Fruit fly (Drosophila melanogaster) whole organism, embryonic: ENCODE results near the gene RPA1.

Experiments used
- ATbp ChIP-seq: fragments of 200-800 bp; sonication (Bioruptor generic); optimal IDR thresholded peaks from 2 replicates; lab custom pipeline; 2017; ENCODE audit warnings: missing biosample characterization, mild to moderate bottlenecking, missing genetic modification characterization, missing genetic modification reagents
- Asciz ChIP-seq: fragments of 200-800 bp; sonication (Bioruptor generic); optimal IDR thresholded peaks from 2 replicates; lab custom pipeline; 2017; ENCODE audit warnings: missing biosample characterization, mild to moderate bottlenecking, missing genetic modification characterization, missing genetic modification reagents
- Bdp1 ChIP-seq: fragments of 200-800 bp; sonication (Bioruptor generic); optimal IDR thresholded peaks from 3 replicates; lab custom pipeline; 2016; ENCODE audit warnings: missing biosample characterization, missing genetic modification characterization
- Blimp-1 ChIP-seq: fragments of 200-800 bp; sonication (Bioruptor generic); optimal IDR thresholded peaks from 3 replicates; lab custom pipeline; 2018; ENCODE audit warnings: missing biosample characterization, missing genetic modification characterization, mild to moderate bottlenecking, moderate library complexity, missing genetic modification reagents
- BtbVII ChIP-seq: fragments of 200-800 bp; sonication (Bioruptor generic); optimal IDR thresholded peaks from 3 replicates; lab custom pipeline; 2017; ENCODE audit warnings: missing biosample characterization, mild to moderate bottlenecking, missing genetic modification characterization
- CG10321 ChIP-seq: fragments of 200-800 bp; sonication (Bioruptor generic); IDR thresholded peaks from 2 replicates; pipeline ENCODE4 v1.3.6; 2022; ENCODE audit warnings: missing biosample characterization, missing genetic modification characterization
- CG11093 ChIP-seq: fragments of 200-800 bp; sonication (Bioruptor generic); IDR thresholded peaks from 3 replicates; pipeline ENCODE4 v1.3.6; 2022; ENCODE audit warnings: missing biosample characterization, missing genetic modification characterization
- CG12299 ChIP-seq: fragments of 200-800 bp; sonication (Bioruptor generic); optimal IDR thresholded peaks from 2 replicates; lab custom pipeline; 2018; ENCODE audit warnings: missing biosample characterization, mild to moderate bottlenecking, missing genetic modification characterization
- CG16813 ChIP-seq: fragments of 200-800 bp; sonication (Bioruptor generic); IDR thresholded peaks from 3 replicates; pipeline ENCODE4 v1.3.6; 2022; ENCODE audit warnings: missing biosample characterization, missing genetic modification characterization; ENCODE audit not compliant: partially characterized antibody
- CG17328 ChIP-seq: fragments of 200-800 bp; sonication (Bioruptor generic); IDR thresholded peaks from 2 replicates; pipeline ENCODE4 v1.3.6; 2022; ENCODE audit warnings: missing biosample characterization, missing genetic modification characterization
- CG17612 ChIP-seq: fragments of 200-800 bp; sonication (Bioruptor generic); IDR thresholded peaks from 2 replicates; pipeline ENCODE4 v1.3.6; 2022; ENCODE audit warnings: missing biosample characterization, missing genetic modification characterization
- CG18619 ChIP-seq: fragments of 200-800 bp; sonication (Bioruptor generic); optimal IDR thresholded peaks from 3 replicates; lab custom pipeline; 2017; ENCODE audit warnings: missing biosample characterization, mild to moderate bottlenecking, missing genetic modification characterization
- CG2120 ChIP-seq: fragments of 200-800 bp; sonication (Bioruptor generic); optimal IDR thresholded peaks from 3 replicates; lab custom pipeline; 2016; ENCODE audit warnings: missing biosample characterization, missing genetic modification characterization
- CG3065 ChIP-seq: fragments of 200-800 bp; sonication (Bioruptor generic); optimal IDR thresholded peaks from 2 replicates; lab custom pipeline; 2016; ENCODE audit warnings: missing biosample characterization, missing genetic modification characterization
- CG43689 ChIP-seq: fragments of 200-800 bp; sonication (Bioruptor generic); IDR thresholded peaks from 2 replicates; pipeline ENCODE4 v1.3.6; 2022; ENCODE audit warnings: missing biosample characterization, missing genetic modification characterization
- CG4424 ChIP-seq: fragments of 200-800 bp; sonication (Bioruptor generic); optimal IDR thresholded peaks from 3 replicates; lab custom pipeline; 2016; ENCODE audit warnings: missing biosample characterization, missing genetic modification characterization
- CG4707 ChIP-seq: fragments of 200-800 bp; sonication (Bioruptor generic); optimal IDR thresholded peaks from 2 replicates; lab custom pipeline; 2018; ENCODE audit warnings: missing biosample characterization, mild to moderate bottlenecking, missing genetic modification characterization, moderate library complexity
- CG5953 ChIP-seq: fragments of 200-800 bp; sonication (Bioruptor generic); IDR thresholded peaks from 2 replicates; pipeline ENCODE4 v1.3.6; 2022; ENCODE audit warnings: missing biosample characterization, missing genetic modification characterization
- CG6654 ChIP-seq: fragments of 200-800 bp; sonication (Bioruptor generic); optimal IDR thresholded peaks from 2 replicates; lab custom pipeline; 2017; ENCODE audit warnings: missing biosample characterization, mild to moderate bottlenecking, missing genetic modification characterization
- CG7357 ChIP-seq: fragments of 200-800 bp; sonication (Bioruptor generic); IDR thresholded peaks from 3 replicates; pipeline ENCODE4 v1.3.6; 2022; ENCODE audit warnings: missing biosample characterization, missing genetic modification characterization
- CG7556 ChIP-seq: fragments of 200-800 bp; sonication (Bioruptor generic); optimal IDR thresholded peaks from 2 replicates; lab custom pipeline; 2017; ENCODE audit warnings: missing biosample characterization, mild to moderate bottlenecking, missing genetic modification characterization
- CG7987 ChIP-seq: fragments of 200-800 bp; sonication (Bioruptor generic); optimal IDR thresholded peaks from 2 replicates; lab custom pipeline; 2018; ENCODE audit warnings: missing biosample characterization, mild to moderate bottlenecking, missing genetic modification characterization, moderate library complexity
- CG8388 ChIP-seq: fragments of 200-800 bp; sonication (Bioruptor generic); optimal IDR thresholded peaks from 2 replicates; lab custom pipeline; 2019; ENCODE audit warnings: missing biosample characterization, mild to moderate bottlenecking, missing genetic modification characterization, moderate library complexity
- CTCF ChIP-seq: fragments of 200-800 bp; sonication (Bioruptor generic); optimal IDR thresholded peaks from 2 replicates; lab custom pipeline; 2017; ENCODE audit warnings: missing biosample characterization, mild to moderate bottlenecking, missing genetic modification characterization, moderate library complexity
- Dek ChIP-seq: fragments of 200-800 bp; sonication (Bioruptor generic); optimal IDR thresholded peaks from 3 replicates; lab custom pipeline; 2019; ENCODE audit warnings: missing biosample characterization, mild to moderate bottlenecking, missing genetic modification characterization, moderate library complexity
- Dll ChIP-seq: fragments of 200-800 bp; sonication (Bioruptor generic); IDR thresholded peaks from 4 replicates; pipeline ENCODE4 v1.3.6; 2022; ENCODE audit warnings: missing biosample characterization, missing genetic modification characterization; ENCODE audit not compliant: partially characterized antibody
- E2f2 ChIP-seq: fragments of 200-800 bp; sonication (Bioruptor generic); IDR thresholded peaks from 2 replicates; pipeline ENCODE4 v1.3.6; 2022; ENCODE audit warnings: missing biosample characterization, missing genetic modification characterization
- H15 ChIP-seq: fragments of 200-800 bp; sonication (Bioruptor generic); IDR thresholded peaks from 3 replicates; pipeline ENCODE4 v1.3.6; 2022; ENCODE audit warnings: missing biosample characterization, missing genetic modification characterization
- HLH4C ChIP-seq: fragments of 200-800 bp; sonication (Bioruptor generic); IDR thresholded peaks from 3 replicates; pipeline ENCODE4 v1.3.6; 2022; ENCODE audit warnings: missing biosample characterization, missing genetic modification characterization; ENCODE audit not compliant: partially characterized antibody
- HLH54F ChIP-seq: fragments of 200-800 bp; sonication (Bioruptor generic); optimal IDR thresholded peaks from 3 replicates; lab custom pipeline; 2016; ENCODE audit warnings: missing biosample characterization, missing genetic modification characterization
- Hand ChIP-seq: fragments of 200-800 bp; sonication (Bioruptor generic); optimal IDR thresholded peaks from 2 replicates; lab custom pipeline; 2017; ENCODE audit warnings: mild to moderate bottlenecking, missing biosample characterization, missing genetic modification reagents, missing genetic modification characterization
- Jarid2 ChIP-seq: fragments of 200-800 bp; sonication (Bioruptor generic); optimal IDR thresholded peaks from 3 replicates; lab custom pipeline; 2017; ENCODE audit warnings: mild to moderate bottlenecking, missing biosample characterization, missing genetic modification reagents, missing genetic modification characterization
- Med ChIP-seq: fragments of 200-800 bp; sonication (Bioruptor generic); peaks from one replicate; lab custom pipeline; 2016; ENCODE audit warnings: missing biosample characterization, missing genetic modification characterization, mild to moderate bottlenecking, inconsistent platforms, moderate library complexity
- NC2α ChIP-seq: fragments of 200-800 bp; sonication (Bioruptor generic); optimal IDR thresholded peaks from 2 replicates; lab custom pipeline; 2016; ENCODE audit warnings: missing biosample characterization, missing genetic modification characterization
- Xrp1 ChIP-seq: fragments of 200-800 bp; sonication (Bioruptor generic); IDR thresholded peaks from 2 replicates; pipeline ENCODE4 v1.3.6; 2022; ENCODE audit warnings: missing biosample characterization, missing genetic modification characterization
- ab ChIP-seq: fragments of 200-800 bp; sonication (Bioruptor generic); optimal IDR thresholded peaks from 2 replicates; lab custom pipeline; 2016; ENCODE audit warnings: missing biosample characterization, missing genetic modification characterization
- bowl ChIP-seq: fragments of 200-800 bp; sonication (Bioruptor generic); IDR thresholded peaks from 2 replicates; pipeline ENCODE4 v1.3.6; 2022; ENCODE audit warnings: missing biosample characterization, missing genetic modification characterization
- cad ChIP-seq: fragments of >200 bp; optimal IDR thresholded peaks from 2 replicates; lab custom pipeline; 2017; ENCODE audit warnings: missing biosample characterization, missing genetic modification characterization
- chinmo ChIP-seq: fragments of 200-800 bp; sonication (Bioruptor generic); IDR thresholded peaks from 4 replicates; pipeline ENCODE4 v1.3.6; 2022; ENCODE audit warnings: missing biosample characterization, missing genetic modification characterization; ENCODE audit not compliant: partially characterized antibody
- crp ChIP-seq, 2 experiments: fragments of 200-800 bp; sonication (Bioruptor generic); optimal IDR thresholded peaks; 2 replicates in 1 of 2; 3 replicates in 1 of 2; lab custom pipeline; 2017; ENCODE audit warnings: missing biosample characterization in 2 of 2, missing genetic modification characterization in 2 of 2, mild to moderate bottlenecking in 1 of 2, moderate library complexity in 1 of 2
- dpn ChIP-seq, 2 experiments: fragments of 200-800 bp; sonication (Bioruptor generic); optimal IDR thresholded peaks; 3 replicates each; lab custom pipeline; 2016; ENCODE audit warnings: missing biosample characterization in 2 of 2, missing genetic modification characterization in 2 of 2
- eve ChIP-seq, 2 experiments: fragments of >200 bp; optimal IDR thresholded peaks; 2 replicates each; lab custom pipeline; 2017; ENCODE audit warnings: missing biosample characterization in 2 of 2, missing genetic modification characterization in 2 of 2
- exex ChIP-seq: fragments of 200-800 bp; sonication (Bioruptor generic); optimal IDR thresholded peaks from 4 replicates; lab custom pipeline; 2018; ENCODE audit warnings: missing biosample characterization, mild to moderate bottlenecking, missing genetic modification characterization, moderate library complexity
- ham ChIP-seq: fragments of 200-800 bp; sonication (Bioruptor generic); IDR thresholded peaks from 2 replicates; pipeline ENCODE4 v1.3.6; 2022; ENCODE audit warnings: missing biosample characterization, missing genetic modification characterization
- ind ChIP-seq: fragments of 200-800 bp; sonication (Bioruptor generic); optimal IDR thresholded peaks from 3 replicates; lab custom pipeline; 2016; ENCODE audit warnings: missing biosample characterization, missing genetic modification characterization
- nerfin-2 ChIP-seq: fragments of 200-800 bp; sonication (Bioruptor generic); IDR thresholded peaks from 2 replicates; pipeline ENCODE4 v1.3.6; 2022; ENCODE audit warnings: missing biosample characterization, missing genetic modification characterization; ENCODE audit not compliant: partially characterized antibody
- pb ChIP-seq: fragments of 200-800 bp; sonication (Bioruptor generic); optimal IDR thresholded peaks from 3 replicates; lab custom pipeline; 2016; ENCODE audit warnings: missing biosample characterization, missing genetic modification characterization
- sc ChIP-seq, 3 experiments: fragments of >200 bp in 2 of 3; fragments of 200-800 bp in 1 of 3; sonication (Bioruptor generic) in 1 of 3; optimal IDR thresholded peaks; 2 replicates in 2 of 3; 3 replicates in 1 of 3; lab custom pipeline; 2017; ENCODE audit warnings: mild to moderate bottlenecking in 1 of 3, missing biosample characterization in 1 of 3, missing genetic modification characterization in 1 of 3, missing genetic modification reagents in 1 of 3
- shn ChIP-seq: fragments of 200-800 bp; sonication (Bioruptor generic); optimal IDR thresholded peaks from 3 replicates; lab custom pipeline; 2016; ENCODE audit warnings: missing biosample characterization, missing genetic modification characterization
- slp2 ChIP-seq: fragments of 200-800 bp; sonication (Bioruptor generic); optimal IDR thresholded peaks from 2 replicates; lab custom pipeline; 2016; ENCODE audit warnings: missing biosample characterization, missing genetic modification characterization
- unc-4 ChIP-seq: fragments of 200-800 bp; sonication (Bioruptor generic); IDR thresholded peaks from 2 replicates; pipeline ENCODE4 v1.3.6; 2022; ENCODE audit warnings: missing biosample characterization, missing genetic modification characterization; ENCODE audit not compliant: partially characterized antibody

The RPA1 gene

DNA sequence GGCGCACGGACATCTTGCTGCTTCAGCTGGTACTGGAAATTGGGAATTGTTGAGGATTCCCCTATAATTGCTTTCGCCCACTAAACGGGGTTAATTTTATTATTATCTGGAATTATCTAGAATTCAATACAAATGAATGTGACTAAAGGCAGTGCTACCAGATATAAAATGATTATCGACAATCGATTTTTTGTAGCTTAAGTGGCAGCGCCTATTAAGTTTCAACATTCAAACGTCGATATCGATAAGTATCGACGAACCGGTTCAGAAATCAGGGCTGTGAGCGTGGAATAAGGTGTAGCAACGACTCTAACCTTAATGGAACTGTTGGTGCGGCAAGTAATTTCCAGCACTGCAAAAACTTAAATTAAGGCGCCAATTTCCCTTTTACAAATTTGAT is 40.9 kb upstream of the RPA1 start, which contains the start of gene Sgt1 (continued):
- TF ChIP-seq BtbVII (GFP tag; lab: Kevin White, UChicago), result no peak
- peak; percentile 73 for TF ChIP-seq exex
- no peak for TF ChIP-seq Jarid2
- peak; percentile 89 for TF ChIP-seq nerfin-2
- no peak for TF ChIP-seq eve (GFP tag; optimal IDR thresholded peaks at IDR 0.05; lab: Kevin White, UChicago)
- no peak for TF ChIP-seq CG3065 (GFP tag; lab: Kevin White, UChicago)
- TF ChIP-seq E2f2 (GFP tag; lab: Robert Waterston, UW), result peak; percentile 100
- TF ChIP-seq Dek (tag; lab: Kevin White, UChicago), result peak; percentile 29
- TF ChIP-seq Blimp-1, result no peak
- TF ChIP-seq CG11093, result no peak
- TF ChIP-seq CG16813 (GFP tag; lab: Robert Waterston, UW), result peak; percentile 81
- TF ChIP-seq unc-4 (GFP tag; lab: Robert Waterston, UW), result peak; percentile 78
- TF ChIP-seq CG7987, result peak; percentile 39
- peak; percentile 85 for TF ChIP-seq Dll
- TF ChIP-seq CG17328 (GFP tag; lab: Robert Waterston, UW), result no peak
- TF ChIP-seq chinmo, result no peak
- TF ChIP-seq CTCF, result peak; percentile 56
- TF ChIP-seq Bdp1 (GFP tag; lab: Kevin White, UChicago), result no peak
- TF ChIP-seq CG8388 (GFP tag; lab: Kevin White, UChicago), result no peak
- TF ChIP-seq ab, result peak; percentile 10
- TF ChIP-seq Xrp1 (GFP tag; lab: Robert Waterston, UW), result no peak
- TF ChIP-seq CG10321 (GFP tag; lab: Robert Waterston, UW), result no peak
- no peak for TF ChIP-seq CG7556 (GFP tag; lab: Kevin White, UChicago)
- peak; percentile 96 for TF ChIP-seq Med (GFP tag; lab: Kevin White, UChicago)
- TF ChIP-seq CG7357 (GFP tag; lab: Robert Waterston, UW), result no peak
- TF ChIP-seq ind, result peak; percentile 35
- peak; percentile 62 for TF ChIP-seq HLH54F (GFP tag; lab: Kevin White, UChicago)
- TF ChIP-seq HLH4C, result peak; percentile 91
- TF ChIP-seq ATbp, result no peak
- no peak for TF ChIP-seq Hand (GFP tag; lab: Kevin White, UChicago)
- no peak for TF ChIP-seq Asciz
- TF ChIP-seq CG12299 (tag; lab: Kevin White, UChicago), result no peak
- peak; percentile 34 to 68 for TF ChIP-seq dpn (GFP tag; optimal IDR thresholded peaks at IDR 0.05; lab: Kevin White, UChicago)
- no peak for TF ChIP-seq CG43689 (GFP tag; lab: Robert Waterston, UW)
- no peak for TF ChIP-seq ham (GFP tag; lab: Robert Waterston, UW)
- peak; percentile 22 for TF ChIP-seq CG18619 (GFP tag; lab: Kevin White, UChicago)
- peak; percentile 50 for TF ChIP-seq shn
- TF ChIP-seq sc (optimal IDR thresholded peaks at IDR 0.05; lab: Kevin White, UChicago), result no peak
- TF ChIP-seq sc (GFP tag; optimal IDR thresholded peaks at IDR 0.05; lab: Kevin White, UChicago), result no peak
- no peak for TF ChIP-seq NC2α (GFP tag; lab: Kevin White, UChicago)
- TF ChIP-seq crp (GFP tag; optimal IDR thresholded peaks at IDR 0.05; lab: Kevin White, UChicago), result peak in 1 of 2 experiments; percentile 30
- no peak for TF ChIP-seq CG6654 (GFP tag; lab: Kevin White, UChicago)
- TF ChIP-seq bowl (GFP tag; lab: Robert Waterston, UW), result no peak
- TF ChIP-seq slp2, result no peak
- no peak for TF ChIP-seq CG17612
- no peak for TF ChIP-seq H15
- TF ChIP-seq pb (GFP tag; lab: Kevin White, UChicago), result no peak
- no peak for TF ChIP-seq CG4707 (GFP tag; lab: Kevin White, UChicago)
- no peak for TF ChIP-seq cad
- TF ChIP-seq CG4424 (GFP tag; lab: Kevin White, UChicago), result no peak
- TF ChIP-seq CG5953 (GFP tag; lab: Robert Waterston, UW), result no peak; the same call in 1 of the 2 replicates
- peak; percentile 77 for TF ChIP-seq CG2120
